Worm (Caenorhabditis elegans) whole organism, early embryonic: ENCODE results near the gene T21D9.2.

ENCODE experiments used
- B0310.2 ChIP-seq: sonication (generic microtip); optimal IDR thresholded peaks from 2 replicates; lab custom pipeline; 2016; ENCODE audit warnings: mild to moderate bottlenecking, missing genetic modification characterization, missing compliant biosample characterization
- ama-1 ChIP-seq: fragments of 150-350 bp; optimal IDR thresholded peaks from 2 replicates; lab custom pipeline; 2014
- ceh-13 ChIP-seq: fragments of 200-800 bp; sonication (Bioruptor generic); optimal IDR thresholded peaks from 2 replicates; lab custom pipeline; 2018; ENCODE audit warnings: mild to moderate bottlenecking, missing genetic modification characterization, missing compliant biosample characterization
- ceh-36 ChIP-seq: sonication (generic microtip); optimal IDR thresholded peaks from 2 replicates; lab custom pipeline; 2016; ENCODE audit warnings: missing genetic modification characterization, inconsistent platforms, missing compliant biosample characterization
- ets-7 ChIP-seq: sonication (generic microtip); optimal IDR thresholded peaks from 2 replicates; lab custom pipeline; 2016; ENCODE audit warnings: missing genotype, missing genetic modification characterization, missing compliant biosample characterization
- flt-1 ChIP-seq: fragments of 200-800 bp; sonication (Bioruptor generic); IDR thresholded peaks from 2 replicates; pipeline ENCODE4 v1.3.6; 2022; ENCODE audit warnings: missing genetic modification characterization, missing compliant biosample characterization
- hmbx-1 ChIP-seq: sonication (generic microtip); optimal IDR thresholded peaks from 2 replicates; lab custom pipeline; 2016; ENCODE audit warnings: mild to moderate bottlenecking, missing genetic modification characterization, missing compliant biosample characterization
- hmg-4 ChIP-seq: fragments of 200-800 bp; sonication (Bioruptor generic); optimal IDR thresholded peaks from 2 replicates; lab custom pipeline; 2018; ENCODE audit warnings: mild to moderate bottlenecking, missing genetic modification characterization, missing compliant biosample characterization
- hnd-1 ChIP-seq: sonication (generic microtip); optimal IDR thresholded peaks from 2 replicates; lab custom pipeline; 2016; ENCODE audit warnings: missing genetic modification characterization, missing compliant biosample characterization
- pes-1 ChIP-seq: fragments of 200-800 bp; sonication (Bioruptor generic); IDR thresholded peaks from 2 replicates; pipeline ENCODE4 v1.3.6; 2022; ENCODE audit warnings: missing genetic modification reagents, missing genetic modification characterization, missing compliant biosample characterization
- tbx-37 ChIP-seq: fragments of 200-800 bp; sonication (Bioruptor generic); conservative IDR thresholded peaks from 2 replicates; pipeline ENCODE4 v1.3.6; 2022; ENCODE audit warnings: missing genetic modification reagents, missing genetic modification characterization, missing compliant biosample characterization
- tra-4 ChIP-seq: sonication (generic microtip); optimal IDR thresholded peaks from 2 replicates; lab custom pipeline; 2017; ENCODE audit warnings: missing genetic modification characterization, missing compliant biosample characterization

ce11 chrX:2075169-2075568 lies 21.5 kb downstream of the T21D9.2 start:
- TF ChIP-seq pes-1 (no peak), ama-1 (lab: Kevin White, UChicago) (no peak), flt-1 (GFP tag; lab: Robert Waterston, UW) (no peak), ceh-36 (tag; lab: Kevin White, UChicago) (no peak), hmg-4 (GFP tag; lab: Kevin White, UChicago) (no peak), hnd-1 (no peak), hmbx-1 (no peak), tbx-37 (GFP tag; lab: Robert Waterston, UW) (no peak), B0310.2 (tag; lab: Kevin White, UChicago) (no peak), tra-4 (tag; lab: Kevin White, UChicago) (no peak), ets-7 (no peak), ceh-13 (GFP tag; lab: Kevin White, UChicago) (no peak)
